Worm (Caenorhabditis elegans): ENCODE data around the gene Y57A10C.11.
"Not testable (repeated sequence)": the region's sequence is repeated elsewhere in the genome, so short reads cannot be mapped to it uniquely, and the experiment has no call there.

Gene Y57A10C.11

DNA sequence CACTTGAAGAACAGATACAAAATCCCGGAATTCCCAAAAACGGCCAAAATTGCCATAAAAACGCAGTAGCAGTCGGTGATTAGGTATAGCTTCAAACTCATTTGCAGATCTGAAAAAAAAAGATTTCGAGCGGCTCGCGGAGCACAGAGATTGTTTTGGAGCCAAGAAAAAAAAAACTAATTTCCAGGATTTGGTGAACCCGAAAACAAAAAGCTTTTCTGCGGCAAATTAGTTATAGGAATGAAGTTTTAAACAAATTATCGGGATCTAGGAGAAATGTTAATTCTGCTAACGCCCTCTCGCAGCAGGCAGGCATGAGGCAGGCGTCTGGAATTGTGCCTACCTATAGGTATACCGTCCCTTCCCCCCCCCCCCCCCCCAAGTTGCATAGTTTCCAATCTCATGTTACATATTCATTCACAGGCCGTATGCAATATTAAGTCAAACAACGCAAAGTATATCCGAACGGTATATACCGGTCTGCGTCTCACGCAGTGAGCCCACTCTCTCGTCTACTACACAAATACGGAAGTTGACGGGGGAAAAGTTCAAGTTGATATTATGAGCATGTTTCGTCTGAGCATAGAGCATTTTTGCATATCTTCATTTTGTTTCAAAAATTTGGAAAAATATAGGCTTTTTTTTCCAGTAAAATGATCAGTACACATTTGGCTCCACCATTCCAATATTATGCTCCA, 30.1 kb upstream of the Y57A10C.11 start, which contains the start of the genes W05H5.1 and pitr-6:
Gene W05H5.1 (minus strand): TSS at position 101 of the 698 bp plus-strand sequence.
Gene pitr-6 (plus strand): TSS at position 648 of the 698 bp plus-strand sequence.
- no peak for TF ChIP-seq cog-1 (tag; optimal IDR thresholded peaks at IDR 0.05)
- TF ChIP-seq ref-1 (GFP tag; conservative IDR thresholded peaks at IDR 0.05), result no peak
- no peak for TF ChIP-seq ztf-29 (GFP tag; IDR thresholded peaks at IDR 0.05)
- TF ChIP-seq med-1 (GFP tag; optimal IDR thresholded peaks at IDR 0.05; ENCODE audit: insufficient read depth), result no peak
- no peak for TF ChIP-seq klf-2 (GFP tag; conservative IDR thresholded peaks at IDR 0.05)
- no peak for TF ChIP-seq flt-1 (GFP tag; IDR thresholded peaks at IDR 0.05)
- no peak for TF ChIP-seq ztf-23 (GFP tag; IDR thresholded peaks at IDR 0.05)
- TF ChIP-seq T22C8.4 (GFP tag; IDR thresholded peaks at IDR 0.05), result no peak
- TF ChIP-seq tab-1 (GFP tag; IDR thresholded peaks at IDR 0.05), result no peak

DNA sequence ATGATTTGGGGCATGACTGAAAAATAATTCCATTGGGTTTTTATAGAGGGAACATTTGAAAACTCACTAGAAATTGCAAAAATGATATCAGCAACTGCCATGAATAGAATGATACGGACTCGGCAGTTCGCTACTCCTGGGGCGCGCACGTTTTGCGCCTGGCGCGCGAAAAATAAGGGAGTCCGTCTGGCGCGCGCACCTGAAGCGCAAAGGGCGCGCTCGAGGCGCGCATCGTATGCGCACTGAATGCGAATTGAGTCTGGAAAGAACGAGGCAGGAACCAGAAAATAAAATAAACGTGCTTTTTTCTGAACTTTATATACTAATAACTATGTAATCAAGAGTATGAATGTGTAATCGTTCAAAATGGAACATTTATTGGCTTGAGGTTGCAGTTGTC, 26.5 kb upstream of the Y57A10C.11 start, which contains the start of gene Y57A10C.10:
Gene Y57A10C.10 (minus strand): TSS at position 101 of the 400 bp plus-strand sequence.
- not testable (repeated sequence) for TF ChIP-seq med-1 (GFP tag; optimal IDR thresholded peaks at IDR 0.05; ENCODE audit: insufficient read depth); ztf-23 (GFP tag; IDR thresholded peaks at IDR 0.05); flt-1 (GFP tag; IDR thresholded peaks at IDR 0.05)

DNA sequence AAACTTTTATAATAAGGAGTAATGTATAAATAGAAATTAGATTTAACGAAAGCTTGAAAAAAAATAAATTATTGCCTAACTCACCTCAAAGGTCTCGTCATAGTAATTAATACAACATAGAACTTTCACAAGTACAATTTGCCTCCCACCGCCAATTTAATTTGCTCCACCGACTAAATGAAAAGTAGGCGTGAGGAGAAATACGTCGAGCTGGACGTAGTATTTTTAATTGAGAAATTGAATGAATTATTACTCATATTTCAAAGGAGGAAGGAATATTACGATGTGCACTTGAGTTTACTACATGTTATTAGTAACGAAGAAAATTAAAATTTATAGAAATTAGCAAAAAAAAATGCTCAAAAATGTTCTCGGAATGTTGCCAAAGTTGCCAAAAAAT, 23.7 kb upstream of the Y57A10C.11 start, which contains the start of gene Y57A10C.9:
Gene Y57A10C.9 (minus strand): TSS at position 101 of the 400 bp plus-strand sequence.
- TF ChIP-seq med-1 (GFP tag; optimal IDR thresholded peaks at IDR 0.05; ENCODE audit: insufficient read depth) (no peak), tab-1 (GFP tag; IDR thresholded peaks at IDR 0.05) (no peak), ztf-29 (GFP tag; IDR thresholded peaks at IDR 0.05) (no peak), T22C8.4 (GFP tag; IDR thresholded peaks at IDR 0.05) (no peak), flt-1 (GFP tag; IDR thresholded peaks at IDR 0.05) (no peak), cog-1 (tag; optimal IDR thresholded peaks at IDR 0.05) (no peak), ref-1 (GFP tag; conservative IDR thresholded peaks at IDR 0.05) (no peak), ztf-23 (GFP tag; IDR thresholded peaks at IDR 0.05) (no peak), klf-2 (GFP tag; conservative IDR thresholded peaks at IDR 0.05) (no peak)

DNA sequence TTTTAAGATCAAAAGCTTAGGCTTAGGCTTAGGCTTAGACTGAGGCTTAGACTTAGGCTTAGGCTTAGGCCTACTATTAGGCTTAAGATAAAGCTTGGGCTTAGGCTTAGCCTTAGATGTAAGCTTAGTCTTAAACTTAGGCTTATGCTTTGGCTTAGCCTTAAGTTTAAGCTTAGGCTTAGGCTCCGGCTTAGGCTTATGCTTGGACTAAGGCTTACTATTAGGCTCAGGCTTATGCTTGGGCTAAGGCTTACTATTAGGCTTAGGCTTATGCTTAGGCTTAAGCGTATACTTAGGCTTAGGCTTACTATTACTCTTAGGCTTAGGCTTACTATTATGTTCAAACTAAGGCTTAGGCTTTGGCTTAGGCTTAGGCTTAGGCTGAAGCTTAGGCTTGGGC, 22.0 kb upstream of the Y57A10C.11 start:
- TF ChIP-seq cog-1 (tag; optimal IDR thresholded peaks at IDR 0.05) (no peak), med-1 (GFP tag; optimal IDR thresholded peaks at IDR 0.05; ENCODE audit: insufficient read depth) (no peak), ref-1 (GFP tag; conservative IDR thresholded peaks at IDR 0.05) (no peak), T22C8.4 (GFP tag; IDR thresholded peaks at IDR 0.05) (no peak), ztf-23 (GFP tag; IDR thresholded peaks at IDR 0.05) (no peak)

DNA sequence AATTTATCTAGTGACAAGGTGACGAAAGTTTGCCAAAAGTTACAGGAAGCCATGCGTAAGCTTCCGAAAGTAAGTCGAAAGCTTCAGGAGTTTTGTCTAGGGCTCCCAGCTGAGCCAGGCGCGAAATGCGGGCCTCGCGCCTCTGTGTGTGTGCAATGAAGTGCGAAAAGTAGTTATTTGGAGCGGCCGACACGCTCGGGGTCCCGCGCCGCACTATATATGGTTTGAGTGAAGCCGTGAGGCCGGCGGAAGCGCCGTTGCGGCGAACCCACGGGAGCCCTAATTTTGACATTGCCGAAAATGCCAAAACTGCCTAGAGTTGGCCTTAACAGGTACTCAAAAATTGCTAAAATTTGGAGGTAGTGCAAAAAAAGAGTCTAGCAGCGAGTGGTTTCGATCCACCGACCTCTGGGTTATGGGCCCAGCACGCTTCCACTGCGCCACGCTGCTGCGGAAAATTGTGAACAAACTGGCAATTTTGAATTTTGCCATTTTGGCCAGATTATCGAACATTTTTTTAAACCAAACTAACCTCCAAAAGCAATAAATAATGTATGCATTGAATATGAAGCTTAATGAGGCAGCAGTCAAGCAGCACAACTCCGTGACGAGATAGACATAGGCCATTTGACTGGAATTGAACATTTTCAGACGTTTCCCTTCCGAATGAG, 20.6 kb upstream of the Y57A10C.11 start:
- TF ChIP-seq ztf-23 (GFP tag; IDR thresholded peaks at IDR 0.05), result no peak
- no peak for TF ChIP-seq ref-1 (GFP tag; conservative IDR thresholded peaks at IDR 0.05)

DNA sequence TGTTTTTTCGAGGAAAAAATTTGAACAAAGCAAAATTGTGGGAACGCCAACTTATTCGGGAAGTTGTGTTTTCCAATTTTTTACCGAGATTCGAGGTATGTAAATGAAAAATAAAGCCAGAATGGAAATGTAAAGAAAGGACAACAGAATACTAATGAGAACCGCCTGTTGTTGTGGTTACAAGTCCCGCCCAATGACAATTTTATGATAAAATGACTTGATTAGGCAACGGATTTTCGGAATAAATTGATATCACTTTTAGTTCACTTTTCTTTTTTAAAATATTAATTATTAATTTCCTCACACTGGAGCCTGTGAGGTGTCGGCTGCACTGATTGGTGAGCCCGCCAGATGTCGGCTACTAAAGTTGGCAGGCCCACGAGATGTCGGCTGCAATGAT, 17.7 kb upstream of the Y57A10C.11 start, which contains the start of gene dct-12:
Gene dct-12 (minus strand): TSS at position 101 of the 400 bp plus-strand sequence.
- TF ChIP-seq T22C8.4 (GFP tag; IDR thresholded peaks at IDR 0.05) (no peak), cog-1 (tag; optimal IDR thresholded peaks at IDR 0.05) (no peak), ztf-29 (GFP tag; IDR thresholded peaks at IDR 0.05) (no peak), ref-1 (GFP tag; conservative IDR thresholded peaks at IDR 0.05) (no peak), klf-2 (GFP tag; conservative IDR thresholded peaks at IDR 0.05) (no peak), med-1 (GFP tag; optimal IDR thresholded peaks at IDR 0.05; ENCODE audit: insufficient read depth) (no peak), tab-1 (GFP tag; IDR thresholded peaks at IDR 0.05) (no peak), ztf-23 (GFP tag; IDR thresholded peaks at IDR 0.05) (no peak), flt-1 (GFP tag; IDR thresholded peaks at IDR 0.05) (no peak)

DNA sequence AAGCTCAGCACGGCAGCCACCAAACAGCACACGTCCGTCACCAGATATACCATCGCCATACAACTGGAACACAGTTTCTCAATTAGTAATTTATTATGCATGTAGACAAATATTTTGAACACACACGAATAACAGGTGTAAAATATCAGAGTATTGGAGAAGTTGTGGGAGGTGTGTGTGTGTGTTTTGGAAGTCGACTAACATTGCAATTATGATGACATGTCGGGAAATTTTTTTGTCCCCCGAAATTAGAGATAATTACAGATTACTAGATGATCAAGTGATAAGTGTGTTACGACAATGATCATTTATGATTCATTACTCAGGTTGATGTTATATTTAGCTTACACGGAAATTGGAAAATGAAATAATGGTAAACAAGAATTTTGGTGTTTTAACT, 15.0 kb upstream of the Y57A10C.11 start, which contains the start of gene Y57A10C.8:
Gene Y57A10C.8 (minus strand): TSS at position 101 of the 400 bp plus-strand sequence.
- no peak for TF ChIP-seq klf-2 (GFP tag; conservative IDR thresholded peaks at IDR 0.05)
- no peak for TF ChIP-seq ztf-23 (GFP tag; IDR thresholded peaks at IDR 0.05)
- TF ChIP-seq flt-1 (GFP tag; IDR thresholded peaks at IDR 0.05), result no peak
- TF ChIP-seq med-1 (GFP tag; optimal IDR thresholded peaks at IDR 0.05; ENCODE audit: insufficient read depth), result no peak
- no peak for TF ChIP-seq T22C8.4 (GFP tag; IDR thresholded peaks at IDR 0.05)
- TF ChIP-seq tab-1 (GFP tag; IDR thresholded peaks at IDR 0.05), result no peak
- no peak for TF ChIP-seq ref-1 (GFP tag; conservative IDR thresholded peaks at IDR 0.05)

DNA sequence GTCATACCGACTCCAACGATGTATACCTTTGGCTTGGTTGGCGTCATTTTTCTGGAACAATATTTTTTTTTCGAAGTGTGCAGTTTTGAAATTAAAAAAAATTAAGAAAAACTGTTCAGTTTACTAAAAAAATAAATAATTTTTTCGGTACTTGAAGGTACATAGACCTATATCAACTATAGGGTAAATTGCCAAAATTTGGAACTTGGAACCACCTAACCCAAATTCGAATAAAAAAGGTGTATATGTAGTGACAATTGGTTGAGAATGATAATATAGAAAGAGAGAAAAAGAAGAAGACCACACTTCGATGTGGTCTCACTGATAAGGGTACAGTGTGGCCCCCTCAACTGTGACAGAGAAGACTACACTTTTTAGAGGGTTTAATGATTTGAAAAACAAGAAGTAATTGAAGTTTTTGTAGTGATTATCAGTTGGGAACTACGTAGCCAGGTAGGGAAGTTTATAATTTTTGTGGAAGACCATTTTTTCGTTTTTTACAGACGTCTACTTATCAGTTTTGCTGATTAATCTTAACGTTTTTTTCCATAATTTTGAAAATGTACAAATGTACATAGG, 11.0 kb upstream of the Y57A10C.11 start, which contains the start of gene daf-22:
Gene daf-22 (minus strand): TSS at position 51 of the 579 bp plus-strand sequence.
- no peak for TF ChIP-seq ztf-29 (GFP tag; IDR thresholded peaks at IDR 0.05)
- TF ChIP-seq flt-1 (GFP tag; IDR thresholded peaks at IDR 0.05), result no peak
- TF ChIP-seq ref-1 (GFP tag; conservative IDR thresholded peaks at IDR 0.05), result no peak
- no peak for TF ChIP-seq med-1 (GFP tag; optimal IDR thresholded peaks at IDR 0.05; ENCODE audit: insufficient read depth)
- no peak for TF ChIP-seq ztf-23 (GFP tag; IDR thresholded peaks at IDR 0.05)
- no peak for TF ChIP-seq tab-1 (GFP tag; IDR thresholded peaks at IDR 0.05)
- TF ChIP-seq klf-2 (GFP tag; conservative IDR thresholded peaks at IDR 0.05), result no peak
- TF ChIP-seq T22C8.4 (GFP tag; IDR thresholded peaks at IDR 0.05), result no peak
- no peak for TF ChIP-seq cog-1 (tag; optimal IDR thresholded peaks at IDR 0.05)

DNA sequence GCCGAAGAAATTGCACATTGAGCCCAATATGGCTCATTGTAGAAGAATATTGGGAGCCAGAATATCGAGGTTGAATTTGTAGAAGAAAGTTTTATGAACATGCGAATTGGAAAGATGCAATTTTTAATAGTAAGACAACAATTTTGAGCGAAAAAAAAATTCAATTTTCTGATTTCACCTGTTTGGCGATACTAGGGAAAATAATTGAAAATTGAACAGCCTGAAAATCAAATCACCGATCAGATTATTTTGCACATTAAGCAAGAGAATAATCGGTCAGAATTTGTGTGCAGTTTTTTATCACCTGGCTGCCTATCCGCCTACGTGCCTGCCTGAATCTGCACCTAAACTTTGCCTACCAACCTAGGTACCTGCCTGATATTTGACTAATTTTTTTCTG, 5.8 kb upstream of the Y57A10C.11 start, which contains the start of gene sre-26:
Gene sre-26 (minus strand): TSS at position 101 of the 400 bp plus-strand sequence.
- TF ChIP-seq ref-1 (GFP tag; conservative IDR thresholded peaks at IDR 0.05), result no peak
- no peak for TF ChIP-seq T22C8.4 (GFP tag; IDR thresholded peaks at IDR 0.05)
- TF ChIP-seq klf-2 (GFP tag; conservative IDR thresholded peaks at IDR 0.05), result no peak
- TF ChIP-seq ztf-23 (GFP tag; IDR thresholded peaks at IDR 0.05), result no peak
- TF ChIP-seq ztf-29 (GFP tag; IDR thresholded peaks at IDR 0.05), result no peak
- no peak for TF ChIP-seq med-1 (GFP tag; optimal IDR thresholded peaks at IDR 0.05; ENCODE audit: insufficient read depth)
- TF ChIP-seq cog-1 (tag; optimal IDR thresholded peaks at IDR 0.05), result no peak
- TF ChIP-seq tab-1 (GFP tag; IDR thresholded peaks at IDR 0.05), result no peak
- TF ChIP-seq flt-1 (GFP tag; IDR thresholded peaks at IDR 0.05), result no peak
